Worm (Caenorhabditis elegans): ENCODE data around the gene twk-49.

Gene twk-49

DNA sequence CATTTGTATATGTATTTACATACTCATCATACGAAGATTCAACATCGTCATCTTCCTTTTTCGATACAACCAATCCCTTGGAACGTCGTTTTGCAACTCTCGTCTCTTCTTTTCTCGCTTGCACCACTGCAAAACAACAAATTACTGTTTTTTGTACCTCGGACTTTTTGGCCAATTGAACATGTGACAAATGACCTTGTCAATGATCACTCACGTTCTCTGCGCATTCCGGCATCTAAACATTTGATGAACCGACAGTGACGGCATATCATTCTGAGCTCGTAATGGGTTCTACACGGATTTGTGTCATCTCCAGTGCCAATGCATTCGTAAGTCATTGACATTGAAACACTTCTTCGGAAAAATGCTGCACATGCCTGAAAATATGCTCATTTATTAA, 50.8 kb downstream of the twk-49 start:
- TF ChIP-seq cog-1 (tag; optimal IDR thresholded peaks at IDR 0.05) (no peak), tab-1 (GFP tag; IDR thresholded peaks at IDR 0.05) (no peak), ref-1 (GFP tag; conservative IDR thresholded peaks at IDR 0.05) (no peak), ztf-29 (GFP tag; IDR thresholded peaks at IDR 0.05) (no peak), klf-2 (GFP tag; conservative IDR thresholded peaks at IDR 0.05) (no peak), med-1 (GFP tag; optimal IDR thresholded peaks at IDR 0.05; ENCODE audit: insufficient read depth) (no peak), T22C8.4 (GFP tag; IDR thresholded peaks at IDR 0.05) (no peak), ztf-23 (GFP tag; IDR thresholded peaks at IDR 0.05) (no peak)

ce11 chrII:6443710-6444109, 55.3 kb downstream of the twk-49 start, which contains the start of gene K06A1.2:
Gene K06A1.2, plus strand, starts transcription at chrII:6444010.
- TF ChIP-seq ztf-23 (GFP tag; IDR thresholded peaks at IDR 0.05) (no peak), cog-1 (tag; optimal IDR thresholded peaks at IDR 0.05) (no peak), T22C8.4 (GFP tag; IDR thresholded peaks at IDR 0.05) (no peak), ztf-29 (GFP tag; IDR thresholded peaks at IDR 0.05) (no peak), ref-1 (GFP tag; conservative IDR thresholded peaks at IDR 0.05) (no peak), klf-2 (GFP tag; conservative IDR thresholded peaks at IDR 0.05) (no peak)

Data from whole organism, midembryonic.